Fruit fly (Drosophila melanogaster) whole organism, adult: ENCODE results near the gene CG3792.

ENCODE experiments used
- CG11617 ChIP-seq: fragments of 200-800 bp; sonication (Bioruptor generic); optimal IDR thresholded peaks from 2 replicates; lab custom pipeline; 2017; ENCODE audit warnings: mild to moderate bottlenecking, missing biosample characterization, missing genetic modification reagents, missing genetic modification characterization
- CG12768 ChIP-seq: fragments of 200-800 bp; sonication (Bioruptor generic); optimal IDR thresholded peaks from 2 replicates; lab custom pipeline; 2017; ENCODE audit warnings: missing biosample characterization, missing genetic modification characterization, mild to moderate bottlenecking, moderate library complexity, missing genetic modification reagents
- CG14711 ChIP-seq: fragments of 200-800 bp; sonication (Bioruptor generic); optimal IDR thresholded peaks from 2 replicates; lab custom pipeline; 2018; ENCODE audit warnings: missing biosample characterization, mild to moderate bottlenecking, missing genetic modification characterization, moderate library complexity
- CG1620 ChIP-seq: fragments of 200-800 bp; sonication (Bioruptor generic); optimal IDR thresholded peaks from 2 replicates; lab custom pipeline; 2016; ENCODE audit warnings: missing biosample characterization, missing genetic modification characterization
- CG33017 ChIP-seq: fragments of 200-800 bp; sonication (Bioruptor generic); optimal IDR thresholded peaks from 2 replicates; lab custom pipeline; 2018; ENCODE audit warnings: missing biosample characterization, mild to moderate bottlenecking, missing genetic modification characterization, moderate library complexity
- CG5204 ChIP-seq: fragments of 200-800 bp; sonication (Bioruptor generic); optimal IDR thresholded peaks from 2 replicates; lab custom pipeline; 2016; ENCODE audit warnings: missing biosample characterization, missing genetic modification characterization
- Mnt ChIP-seq: fragments of 200-800 bp; sonication (Bioruptor generic); optimal IDR thresholded peaks from 2 replicates; lab custom pipeline; 2016; ENCODE audit warnings: missing biosample characterization, mild to moderate bottlenecking, missing genetic modification characterization
- bab1 ChIP-seq: fragments of 200-800 bp; sonication (Bioruptor generic); optimal IDR thresholded peaks from 3 replicates; lab custom pipeline; 2019; ENCODE audit warnings: missing biosample characterization, mild to moderate bottlenecking, missing genetic modification characterization, moderate library complexity
- cnc ChIP-seq, 2 experiments: fragments of >200 bp; optimal IDR thresholded peaks; 2 replicates each; lab custom pipeline; 2017
- tj ChIP-seq: fragments of 200-800 bp; sonication (Bioruptor generic); optimal IDR thresholded peaks from 3 replicates; lab custom pipeline; 2017; ENCODE audit warnings: missing biosample characterization, mild to moderate bottlenecking, missing genetic modification characterization, moderate library complexity
- toe ChIP-seq: fragments of 200-800 bp; sonication (Bioruptor generic); optimal IDR thresholded peaks from 2 replicates; lab custom pipeline; 2016; ENCODE audit warnings: missing biosample characterization, missing genetic modification characterization

DNA sequence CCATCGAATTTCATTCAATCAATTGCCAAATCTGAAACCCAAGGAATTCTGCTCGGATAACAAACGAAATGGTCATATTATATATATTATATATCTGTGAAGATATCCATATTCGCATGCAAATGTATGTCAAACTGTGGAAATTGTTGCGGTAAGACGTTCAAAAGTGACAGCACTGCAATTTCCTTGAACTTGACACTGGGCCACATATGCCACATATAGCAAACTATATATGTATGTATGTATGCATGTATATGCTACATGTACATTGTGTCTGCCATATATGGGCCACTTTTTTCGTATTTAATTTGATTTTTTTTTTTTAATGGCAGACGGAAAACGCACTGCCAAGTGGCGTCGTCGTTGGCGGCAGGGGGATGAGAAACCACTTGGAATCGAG is 43.4 kb downstream of the CG3792 start:
- TF ChIP-seq CG1620 (no peak), toe (no peak), tj (GFP tag; lab: Kevin White, UChicago) (peak; percentile 91), Mnt (GFP tag; lab: Kevin White, UChicago) (no peak), CG14711 (no peak), CG12768 (GFP tag; lab: Kevin White, UChicago) (no peak), cnc (optimal IDR thresholded peaks at IDR 0.05; lab: Kevin White, UChicago) (no peak), CG5204 (GFP tag; lab: Kevin White, UChicago) (no peak), CG33017 (tag; lab: Kevin White, UChicago) (no peak), bab1 (no peak), CG11617 (GFP tag; lab: Kevin White, UChicago) (no peak)
